Worm (Caenorhabditis elegans) whole organism, L2 larva: ENCODE data around the gene inos-1.

ENCODE experiments used
- alr-1 ChIP-seq: fragments of 150-350 bp; optimal IDR thresholded peaks from 2 replicates; lab custom pipeline; 2014; ENCODE audit warnings: missing biosample characterization, missing genetic modification characterization
- ama-1 ChIP-seq: fragments of 150-350 bp; optimal IDR thresholded peaks from 2 replicates; lab custom pipeline; 2018; ENCODE audit warnings: inconsistent platforms
- egl-27 ChIP-seq: sonication (generic microtip); optimal IDR thresholded peaks from 3 replicates; lab custom pipeline; 2017; ENCODE audit warnings: missing biosample characterization, missing genetic modification reagents, missing genetic modification characterization
- elt-3 ChIP-seq: sonication (generic microtip); optimal IDR thresholded peaks from 2 replicates; lab custom pipeline; 2017; ENCODE audit warnings: missing biosample characterization, missing genetic modification characterization
- lin-11 ChIP-seq: fragments of 150-350 bp; sonication (generic microtip); optimal IDR thresholded peaks from 2 replicates; lab custom pipeline; 2014; ENCODE audit warnings: missing biosample characterization, missing genetic modification characterization, inconsistent platforms, mixed read lengths
- lin-39 ChIP-seq: fragments of 150-350 bp; optimal IDR thresholded peaks from 2 replicates; lab custom pipeline; 2014; ENCODE audit warnings: missing biosample characterization, missing genetic modification reagents, missing genetic modification characterization
- lsy-2 ChIP-seq, 2 experiments: fragments of 150-350 bp in 1 of 2; sonication (generic microtip) in 1 of 2; optimal IDR thresholded peaks; 2 replicates each; lab custom pipeline; 2014 to 2017; ENCODE audit warnings: missing biosample characterization in 2 of 2, missing genetic modification characterization in 2 of 2
- nhr-77 ChIP-seq: fragments of 150-350 bp; optimal IDR thresholded peaks from 2 replicates; lab custom pipeline; 2014; ENCODE audit warnings: missing biosample characterization, missing genetic modification characterization
- sma-9 ChIP-seq, 2 experiments: fragments of 150-350 bp in 1 of 2; sonication (generic microtip) in 1 of 2; optimal IDR thresholded peaks; 2 replicates each; lab custom pipeline; 2014 to 2016; ENCODE audit warnings: missing genetic modification characterization in 2 of 2, mild to moderate bottlenecking in 1 of 2, missing biosample characterization in 1 of 2, missing compliant biosample characterization in 1 of 2, missing genetic modification reagents in 1 of 2, moderate library complexity in 1 of 2
- unc-62 ChIP-seq: fragments of 150-350 bp; optimal IDR thresholded peaks from 2 replicates; lab custom pipeline; 2014; ENCODE audit warnings: missing biosample characterization, missing genetic modification reagents, missing genetic modification characterization
- ztf-4 ChIP-seq: fragments of 150-350 bp; optimal IDR thresholded peaks from 2 replicates; lab custom pipeline; 2014; ENCODE audit warnings: missing biosample characterization, missing genetic modification characterization

ce11 chrII:11709464-11709863, 9.4 kb upstream of the inos-1 start, which contains the start of gene fcmt-1:
- TF ChIP-seq ztf-4 (tag; lab: Kevin White, UChicago) (no peak), sma-9 (GFP tag; optimal IDR thresholded peaks at IDR 0.05; lab: Kevin White, UChicago) (no peak), sma-9 (tag; optimal IDR thresholded peaks at IDR 0.05; lab: Kevin White, UChicago) (no peak), lsy-2 (tag; optimal IDR thresholded peaks at IDR 0.05; lab: Kevin White, UChicago) (no peak), nhr-77 (tag; lab: Kevin White, UChicago) (no peak), elt-3 (tag; lab: Kevin White, UChicago) (no peak), unc-62 (GFP tag; lab: Kevin White, UChicago) (no peak), egl-27 (tag; lab: Kevin White, UChicago) (no peak), ama-1 (lab: Kevin White, UChicago) (no peak), alr-1 (tag; lab: Kevin White, UChicago) (no peak), lin-11 (tag; lab: Kevin White, UChicago) (no peak), lin-39 (tag; lab: Kevin White, UChicago) (no peak)
